Comparison of ENCODE assay signal across 1 fruit fly cellular context in genomic region chrX:10219955-10220354, dm6.
TF ChIP-seq lines count a peak whose summit lies in the region.

TSS of gene CG34408 (plus strand) at chrX:10220110.

TF ChIP-seq in whole organism, embryonic, 481 proteins besides CTCF, POLR2A, EP300 and RAD21 (continued from another document and continues in another):
- no peak for TF ChIP-seq CG15479 (GFP tag; optimal IDR thresholded peaks at IDR 0.05; lab: Kevin White, UChicago)
- TF ChIP-seq Six4 (GFP tag; optimal IDR thresholded peaks at IDR 0.05; lab: Kevin White, UChicago), result no peak
- no peak for TF ChIP-seq Deaf1 (tag; optimal IDR thresholded peaks at IDR 0.05; lab: Kevin White, UChicago)
- no peak for TF ChIP-seq ssp (GFP tag; IDR thresholded peaks at IDR 0.05; lab: Robert Waterston, UW)
- peak; percentile 44; the same call in 1 of the 2 replicates for TF ChIP-seq amos (GFP tag; IDR thresholded peaks at IDR 0.05; lab: Robert Waterston, UW; ENCODE audit: partially characterized antibody)
- TF ChIP-seq CG9817 (tag; optimal IDR thresholded peaks at IDR 0.05; lab: Kevin White, UChicago), result no peak
- no peak for TF ChIP-seq sisA (GFP tag; IDR thresholded peaks at IDR 0.05; lab: Robert Waterston, UW)
- TF ChIP-seq rib (GFP tag; IDR thresholded peaks at IDR 0.05; lab: Robert Waterston, UW), result no peak
- TF ChIP-seq cg (GFP tag; optimal IDR thresholded peaks at IDR 0.05; lab: Kevin White, UChicago), result no peak
- no peak for TF ChIP-seq danr (GFP tag; IDR thresholded peaks at IDR 0.05; lab: Robert Waterston, UW)
- no peak for TF ChIP-seq CG33557 (GFP tag; optimal IDR thresholded peaks at IDR 0.05; lab: Kevin White, UChicago)
- no peak for TF ChIP-seq CG15696 (tag; optimal IDR thresholded peaks at IDR 0.05; lab: Kevin White, UChicago)
- TF ChIP-seq shn (GFP tag; optimal IDR thresholded peaks at IDR 0.05; lab: Kevin White, UChicago), result no peak
- TF ChIP-seq ttk (GFP tag; IDR thresholded peaks at IDR 0.05; lab: Robert Waterston, UW), result no peak
- TF ChIP-seq tio (GFP tag; optimal IDR thresholded peaks at IDR 0.05; lab: Kevin White, UChicago), result no peak
- no peak for TF ChIP-seq odd (GFP tag; optimal IDR thresholded peaks at IDR 0.05; lab: Kevin White, UChicago)
- TF ChIP-seq ftz-f1 (GFP tag; optimal IDR thresholded peaks at IDR 0.05; lab: Kevin White, UChicago), result no peak
- no peak for TF ChIP-seq CG9932 (GFP tag; IDR thresholded peaks at IDR 0.05; lab: Robert Waterston, UW)
- TF ChIP-seq Ets97D (GFP tag; optimal IDR thresholded peaks at IDR 0.05; lab: Kevin White, UChicago), result no peak
- no peak for TF ChIP-seq CG6765 (GFP tag; optimal IDR thresholded peaks at IDR 0.05; lab: Kevin White, UChicago)
- TF ChIP-seq Stat92E (GFP tag; optimal IDR thresholded peaks at IDR 0.05; lab: Kevin White, UChicago), result no peak
- no peak for TF ChIP-seq CG6689 (GFP tag; IDR thresholded peaks at IDR 0.05; lab: Robert Waterston, UW)
- no peak for TF ChIP-seq CG12769 (tag; optimal IDR thresholded peaks at IDR 0.05; lab: Kevin White, UChicago)
- no peak for TF ChIP-seq esg (GFP tag; conservative IDR thresholded peaks at IDR 0.05; lab: Robert Waterston, UW)
- no peak for TF ChIP-seq BtbVII (GFP tag; optimal IDR thresholded peaks at IDR 0.05; lab: Kevin White, UChicago)
- TF ChIP-seq Hand (GFP tag; optimal IDR thresholded peaks at IDR 0.05; lab: Kevin White, UChicago), result no peak
- TF ChIP-seq Ada2b (GFP tag; IDR thresholded peaks at IDR 0.05; lab: Robert Waterston, UW), result no peak
- no peak for TF ChIP-seq exex (tag; optimal IDR thresholded peaks at IDR 0.05; lab: Kevin White, UChicago)
- no peak for TF ChIP-seq Hr78 (GFP tag; optimal IDR thresholded peaks at IDR 0.05; lab: Kevin White, UChicago)
- TF ChIP-seq Hmx (GFP tag; optimal IDR thresholded peaks at IDR 0.05; lab: Kevin White, UChicago), result no peak
- no peak for TF ChIP-seq Hmr (GFP tag; optimal IDR thresholded peaks at IDR 0.05; lab: Kevin White, UChicago)
- TF ChIP-seq CG14050 (GFP tag; IDR thresholded peaks at IDR 0.05; lab: Robert Waterston, UW), result no peak
- TF ChIP-seq seq (GFP tag; IDR thresholded peaks at IDR 0.05; lab: Robert Waterston, UW), result no peak
- TF ChIP-seq sima (GFP tag; optimal IDR thresholded peaks at IDR 0.05; lab: Kevin White, UChicago), result no peak
- no peak for TF ChIP-seq CG15269 (tag; optimal IDR thresholded peaks at IDR 0.05; lab: Kevin White, UChicago)
- no peak for TF ChIP-seq slbo (GFP tag; IDR thresholded peaks at IDR 0.05; lab: Robert Waterston, UW)
- TF ChIP-seq Gsc (GFP tag; IDR thresholded peaks at IDR 0.05; lab: Robert Waterston, UW), result no peak
- TF ChIP-seq Taf1 (GFP tag; IDR thresholded peaks at IDR 0.05; lab: Robert Waterston, UW), result no peak
- TF ChIP-seq CG8359 (GFP tag; optimal IDR thresholded peaks at IDR 0.05; lab: Kevin White, UChicago; ENCODE audit: borderline replicate concordance), result no peak
- TF ChIP-seq CG6683 (GFP tag; optimal IDR thresholded peaks at IDR 0.05; lab: Kevin White, UChicago), result no peak
- TF ChIP-seq NfI (GFP tag; optimal IDR thresholded peaks at IDR 0.05; lab: Kevin White, UChicago), result no peak
- no peak for TF ChIP-seq zen2 (GFP tag; IDR thresholded peaks at IDR 0.05; lab: Robert Waterston, UW; ENCODE audit: partially characterized antibody)
- TF ChIP-seq Mrtf (GFP tag; IDR thresholded peaks at IDR 0.05; lab: Robert Waterston, UW), result no peak
- TF ChIP-seq CG13287 (GFP tag; IDR thresholded peaks at IDR 0.05; lab: Robert Waterston, UW; ENCODE audit: partially characterized antibody), result peak; percentile 62
- TF ChIP-seq CG11560 (tag; IDR thresholded peaks at IDR 0.05; lab: Robert Waterston, UW), result no peak
- no peak for TF ChIP-seq CG16813 (GFP tag; IDR thresholded peaks at IDR 0.05; lab: Robert Waterston, UW; ENCODE audit: partially characterized antibody)
- no peak for TF ChIP-seq dmrt11E (tag; optimal IDR thresholded peaks at IDR 0.05; lab: Kevin White, UChicago)
- no peak for TF ChIP-seq lola (GFP tag; optimal IDR thresholded peaks at IDR 0.05; lab: Kevin White, UChicago)
- TF ChIP-seq GATAe (GFP tag; conservative IDR thresholded peaks at IDR 0.05; lab: Robert Waterston, UW), result no peak
- TF ChIP-seq CG6813 (GFP tag; optimal IDR thresholded peaks at IDR 0.05; lab: Kevin White, UChicago), result no peak
- TF ChIP-seq eyg (GFP tag; optimal IDR thresholded peaks at IDR 0.05; lab: Kevin White, UChicago), result no peak
- TF ChIP-seq CG3995 (GFP tag; optimal IDR thresholded peaks at IDR 0.05; lab: Kevin White, UChicago), result no peak
- no peak for TF ChIP-seq tll (GFP tag; optimal IDR thresholded peaks at IDR 0.05; lab: Kevin White, UChicago)
- no peak for TF ChIP-seq jing (GFP tag; optimal IDR thresholded peaks at IDR 0.05; lab: Kevin White, UChicago)
- no peak for TF ChIP-seq Hey (tag; optimal IDR thresholded peaks at IDR 0.05; lab: Kevin White, UChicago)
- no peak for TF ChIP-seq Tbp (GFP tag; optimal IDR thresholded peaks at IDR 0.05; lab: Kevin White, UChicago)
- TF ChIP-seq CG4820 (GFP tag; optimal IDR thresholded peaks at IDR 0.05; lab: Kevin White, UChicago), result no peak
- TF ChIP-seq onecut (GFP tag; IDR thresholded peaks at IDR 0.05; lab: Robert Waterston, UW), result no peak
- no peak for TF ChIP-seq CG12744 (GFP tag; optimal IDR thresholded peaks at IDR 0.05; lab: Kevin White, UChicago)
- no peak for TF ChIP-seq bigmax (GFP tag; optimal IDR thresholded peaks at IDR 0.05; lab: Kevin White, UChicago)
- no peak for TF ChIP-seq TFAM (GFP tag; optimal IDR thresholded peaks at IDR 0.05; lab: Kevin White, UChicago)
- no peak for TF ChIP-seq CG6654 (GFP tag; optimal IDR thresholded peaks at IDR 0.05; lab: Kevin White, UChicago)
- TF ChIP-seq gem (tag; optimal IDR thresholded peaks at IDR 0.05; lab: Kevin White, UChicago), result no peak
- TF ChIP-seq zen (tag; optimal IDR thresholded peaks at IDR 0.05; lab: Kevin White, UChicago), result no peak
- TF ChIP-seq slp2 (GFP tag; optimal IDR thresholded peaks at IDR 0.05; lab: Kevin White, UChicago), result no peak
- TF ChIP-seq CG6272 (GFP tag; IDR thresholded peaks at IDR 0.05; lab: Robert Waterston, UW), result no peak
- TF ChIP-seq HLH3B (GFP tag; IDR thresholded peaks at IDR 0.05; lab: Robert Waterston, UW), result no peak
- no peak for TF ChIP-seq btn (GFP tag; optimal IDR thresholded peaks at IDR 0.05; lab: Kevin White, UChicago)
- TF ChIP-seq CG2889 (GFP tag; IDR thresholded peaks at IDR 0.05; lab: Robert Waterston, UW), result no peak
- TF ChIP-seq Rx (GFP tag; IDR thresholded peaks at IDR 0.05; lab: Robert Waterston, UW), result no peak
- no peak for TF ChIP-seq Asciz (GFP tag; optimal IDR thresholded peaks at IDR 0.05; lab: Kevin White, UChicago)
- TF ChIP-seq Drgx (GFP tag; IDR thresholded peaks at IDR 0.05; lab: Robert Waterston, UW), result no peak
- TF ChIP-seq CG17612 (GFP tag; IDR thresholded peaks at IDR 0.05; lab: Robert Waterston, UW), result no peak
- no peak for TF ChIP-seq gcm2 (GFP tag; optimal IDR thresholded peaks at IDR 0.05; lab: Kevin White, UChicago)
- no peak for TF ChIP-seq CG11398 (GFP tag; optimal IDR thresholded peaks at IDR 0.05; lab: Kevin White, UChicago)
- TF ChIP-seq az2 (GFP tag; optimal IDR thresholded peaks at IDR 0.05; lab: Kevin White, UChicago), result no peak
- no peak for TF ChIP-seq CG8290 (GFP tag; optimal IDR thresholded peaks at IDR 0.05; lab: Kevin White, UChicago)
- no peak for TF ChIP-seq CG8290 (tag; optimal IDR thresholded peaks at IDR 0.05; lab: Kevin White, UChicago)
- TF ChIP-seq CG30431 (GFP tag; optimal IDR thresholded peaks at IDR 0.05; lab: Kevin White, UChicago), result no peak
- no peak for TF ChIP-seq lmd (GFP tag; IDR thresholded peaks at IDR 0.05; lab: Robert Waterston, UW)
- peak; percentile 36; the same call in 1 of the 2 replicates for TF ChIP-seq nerfin-2 (GFP tag; IDR thresholded peaks at IDR 0.05; lab: Robert Waterston, UW; ENCODE audit: partially characterized antibody)
- TF ChIP-seq nau (GFP tag; optimal IDR thresholded peaks at IDR 0.05; lab: Kevin White, UChicago), result no peak
- TF ChIP-seq Dfd (GFP tag; optimal IDR thresholded peaks at IDR 0.05; lab: Kevin White, UChicago), result no peak
- no peak for TF ChIP-seq CG11456 (GFP tag; IDR thresholded peaks at IDR 0.05; lab: Robert Waterston, UW)
- TF ChIP-seq CG1603 (tag; optimal IDR thresholded peaks at IDR 0.05; lab: Kevin White, UChicago), result no peak
- no peak for TF ChIP-seq CG3838 (GFP tag; optimal IDR thresholded peaks at IDR 0.05; lab: Kevin White, UChicago)
- no peak for TF ChIP-seq Ssrp (tag; optimal IDR thresholded peaks at IDR 0.05; lab: Kevin White, UChicago)
- peak; percentile 42 for TF ChIP-seq Dp (GFP tag; optimal IDR thresholded peaks at IDR 0.05; lab: Kevin White, UChicago)
- no peak for TF ChIP-seq hkb (optimal IDR thresholded peaks at IDR 0.05; lab: Kevin White, UChicago)
- TF ChIP-seq hkb (GFP tag; IDR thresholded peaks at IDR 0.05; lab: Robert Waterston, UW), result no peak
- TF ChIP-seq Doc2 (GFP tag; IDR thresholded peaks at IDR 0.05; lab: Robert Waterston, UW), result no peak
- TF ChIP-seq Sry-β (GFP tag; optimal IDR thresholded peaks at IDR 0.05; lab: Kevin White, UChicago), result no peak
- TF ChIP-seq en (GFP tag; optimal IDR thresholded peaks at IDR 0.05; lab: Kevin White, UChicago), result no peak
- no peak for TF ChIP-seq CG8478 (optimal IDR thresholded peaks at IDR 0.05; lab: Kevin White, UChicago)
- peak; percentile 30 for TF ChIP-seq pzg (GFP tag; optimal IDR thresholded peaks at IDR 0.05; lab: Kevin White, UChicago)
- TF ChIP-seq Scr (GFP tag; IDR thresholded peaks at IDR 0.05; lab: Robert Waterston, UW; ENCODE audit: partially characterized antibody), result peak; percentile 20; the same call in 1 of the 2 replicates
- no peak for TF ChIP-seq ken (GFP tag; IDR thresholded peaks at IDR 0.05; lab: Robert Waterston, UW)
- peak; percentile 65 for TF ChIP-seq sd (tag; optimal IDR thresholded peaks at IDR 0.05; lab: Kevin White, UChicago)
- TF ChIP-seq ewg (GFP tag; optimal IDR thresholded peaks at IDR 0.05; lab: Kevin White, UChicago), result no peak
- no peak for TF ChIP-seq ERR (GFP tag; optimal IDR thresholded peaks at IDR 0.05; lab: Kevin White, UChicago)
- TF ChIP-seq Adf1 (GFP tag; IDR thresholded peaks at IDR 0.05; lab: Robert Waterston, UW), result no peak
- TF ChIP-seq Dref (GFP tag; IDR thresholded peaks at IDR 0.05; lab: Robert Waterston, UW), result peak; percentile 72
- no peak for TF ChIP-seq CHES-1-like (GFP tag; optimal IDR thresholded peaks at IDR 0.05; lab: Kevin White, UChicago)
- TF ChIP-seq run (tag; optimal IDR thresholded peaks at IDR 0.05; lab: Kevin White, UChicago), result no peak
- TF ChIP-seq CG32772 (GFP tag; IDR thresholded peaks at IDR 0.05; lab: Robert Waterston, UW), result 0 out of 2 replicates have a peak, but pooled peaks have one; percentile 30
- TF ChIP-seq CG17912 (GFP tag; optimal IDR thresholded peaks at IDR 0.05; lab: Kevin White, UChicago), result no peak
- peak; percentile 20 for TF ChIP-seq CG15514 (GFP tag; optimal IDR thresholded peaks at IDR 0.05; lab: Kevin White, UChicago)
- TF ChIP-seq hbn (GFP tag; IDR thresholded peaks at IDR 0.05; lab: Robert Waterston, UW; ENCODE audit: partially characterized antibody), result peak; percentile 34; the same call in 1 of the 2 replicates
- no peak for TF ChIP-seq ara (GFP tag; IDR thresholded peaks at IDR 0.05; lab: Robert Waterston, UW)
- TF ChIP-seq unc-4 (GFP tag; IDR thresholded peaks at IDR 0.05; lab: Robert Waterston, UW; ENCODE audit: partially characterized antibody), result peak; percentile 54
- no peak for TF ChIP-seq jumu (GFP tag; optimal IDR thresholded peaks at IDR 0.05; lab: Kevin White, UChicago)
- TF ChIP-seq fd64A (GFP tag; optimal IDR thresholded peaks at IDR 0.05; lab: Kevin White, UChicago), result no peak
- TF ChIP-seq dan (GFP tag; IDR thresholded peaks at IDR 0.05; lab: Robert Waterston, UW), result no peak
- no peak for TF ChIP-seq kah (GFP tag; optimal IDR thresholded peaks at IDR 0.05; lab: Kevin White, UChicago)
- no peak for TF ChIP-seq CG3847 (GFP tag; IDR thresholded peaks at IDR 0.05; lab: Robert Waterston, UW)
- no peak for TF ChIP-seq zfh2 (GFP tag; optimal IDR thresholded peaks at IDR 0.05; lab: Kevin White, UChicago)
- TF ChIP-seq yki (optimal IDR thresholded peaks at IDR 0.05; lab: Kevin White, UChicago), result no peak
- no peak for TF ChIP-seq dmrt99B (tag; optimal IDR thresholded peaks at IDR 0.05; lab: Kevin White, UChicago)
- no peak for TF ChIP-seq Poxn (GFP tag; IDR thresholded peaks at IDR 0.05; lab: Robert Waterston, UW)
- TF ChIP-seq CG8944 (GFP tag; optimal IDR thresholded peaks at IDR 0.05; lab: Kevin White, UChicago), result no peak
- TF ChIP-seq crol (GFP tag; IDR thresholded peaks at IDR 0.05; lab: Robert Waterston, UW), result no peak
- TF ChIP-seq Opbp (GFP tag; IDR thresholded peaks at IDR 0.05; lab: Robert Waterston, UW; ENCODE audit: partially characterized antibody), result peak; percentile 33; the same call in 1 of the 3 replicates
- no peak for TF ChIP-seq CG12155 (GFP tag; optimal IDR thresholded peaks at IDR 0.05; lab: Kevin White, UChicago)
- TF ChIP-seq Ets65A (GFP tag; lab: Kevin White, UChicago), result no peak
- no peak for TF ChIP-seq insv (GFP tag; optimal IDR thresholded peaks at IDR 0.05; lab: Kevin White, UChicago)
- TF ChIP-seq CG31365 (tag; optimal IDR thresholded peaks at IDR 0.05; lab: Kevin White, UChicago), result no peak
- TF ChIP-seq CG10267 (tag; optimal IDR thresholded peaks at IDR 0.05; lab: Kevin White, UChicago), result peak; percentile 90
- no peak for TF ChIP-seq al (GFP tag; IDR thresholded peaks at IDR 0.05; lab: Robert Waterston, UW)
- peak; percentile 46; the same call in 2 of the 4 replicates for TF ChIP-seq Dll (GFP tag; IDR thresholded peaks at IDR 0.05; lab: Robert Waterston, UW; ENCODE audit: partially characterized antibody)
- no peak for TF ChIP-seq psq (GFP tag; optimal IDR thresholded peaks at IDR 0.05; lab: Kevin White, UChicago)
- no peak for TF ChIP-seq CG34422 (GFP tag; IDR thresholded peaks at IDR 0.05; lab: Robert Waterston, UW)
- no peak for TF ChIP-seq CG10431 (GFP tag; optimal IDR thresholded peaks at IDR 0.05; lab: Kevin White, UChicago)
- TF ChIP-seq MESR4 (GFP tag; optimal IDR thresholded peaks at IDR 0.05; lab: Kevin White, UChicago), result peak; percentile 69
- TF ChIP-seq br (optimal IDR thresholded peaks at IDR 0.05; lab: Kevin White, UChicago), result no peak
- no peak for TF ChIP-seq twi (tag; optimal IDR thresholded peaks at IDR 0.05; lab: Kevin White, UChicago)
- TF ChIP-seq pros (GFP tag; optimal IDR thresholded peaks at IDR 0.05; lab: Kevin White, UChicago), result no peak
- no peak for TF ChIP-seq sim (GFP tag; IDR thresholded peaks at IDR 0.05; lab: Robert Waterston, UW)
- TF ChIP-seq Lhr (GFP tag; optimal IDR thresholded peaks at IDR 0.05; lab: Kevin White, UChicago), result no peak
- no peak for TF ChIP-seq CG2202 (tag; optimal IDR thresholded peaks at IDR 0.05; lab: Kevin White, UChicago)
- TF ChIP-seq CG4730 (GFP tag; IDR thresholded peaks at IDR 0.05; lab: Robert Waterston, UW), result no peak
